Worm (Caenorhabditis elegans) whole organism, L3 larva: ENCODE results near the gene clec-143.

Experiments used
- egl-27 ChIP-seq: sonication (generic microtip); optimal IDR thresholded peaks from 4 replicates; lab custom pipeline; 2017; ENCODE audit warnings: missing biosample characterization, missing genetic modification reagents, missing genetic modification characterization
- elt-1 ChIP-seq: fragments of 150-350 bp; optimal IDR thresholded peaks from 2 replicates; lab custom pipeline; 2014; ENCODE audit warnings: missing biosample characterization, missing genetic modification characterization
- fkh-10 ChIP-seq: sonication (generic microtip); optimal IDR thresholded peaks from 2 replicates; lab custom pipeline; 2017; ENCODE audit warnings: missing biosample characterization, missing genetic modification reagents, missing genetic modification characterization
- fos-1 ChIP-seq: fragments of 150-350 bp; optimal IDR thresholded peaks from 2 replicates; lab custom pipeline; 2014; ENCODE audit warnings: missing biosample characterization, missing genetic modification characterization
- jun-1 ChIP-seq: fragments of 150-350 bp; optimal IDR thresholded peaks from 2 replicates; lab custom pipeline; 2014; ENCODE audit warnings: missing biosample characterization, missing genetic modification reagents, missing genetic modification characterization
- lin-15B ChIP-seq: fragments of 150-350 bp; optimal IDR thresholded peaks from 2 replicates; lab custom pipeline; 2014; ENCODE audit warnings: missing biosample characterization, missing genetic modification characterization
- lin-39 ChIP-seq: fragments of 150-350 bp; optimal IDR thresholded peaks from 2 replicates; lab custom pipeline; 2018; ENCODE audit warnings: missing biosample characterization, missing genetic modification reagents, missing genetic modification characterization
- nhr-12 ChIP-seq: fragments of 150-350 bp; optimal IDR thresholded peaks from 2 replicates; lab custom pipeline; 2014; ENCODE audit warnings: missing biosample characterization, missing genetic modification characterization
- nhr-237 ChIP-seq: fragments of 150-350 bp; optimal IDR thresholded peaks from 2 replicates; lab custom pipeline; 2014; ENCODE audit warnings: missing biosample characterization, missing genetic modification characterization
- nhr-67 ChIP-seq: fragments of 150-350 bp; optimal IDR thresholded peaks from 2 replicates; lab custom pipeline; 2014; ENCODE audit warnings: missing biosample characterization, missing genetic modification characterization
- nhr-77 ChIP-seq: fragments of 150-350 bp; optimal IDR thresholded peaks from 2 replicates; lab custom pipeline; 2014; ENCODE audit warnings: missing biosample characterization, missing genetic modification characterization
- sea-2 ChIP-seq: fragments of 150-350 bp; sonication (generic microtip); optimal IDR thresholded peaks from 4 replicates; lab custom pipeline; 2014; ENCODE audit warnings: missing biosample characterization, missing genetic modification reagents, missing genetic modification characterization
- tbx-2 ChIP-seq: sonication (generic microtip); optimal IDR thresholded peaks from 2 replicates; lab custom pipeline; 2016; ENCODE audit warnings: mild to moderate bottlenecking, missing genetic modification characterization, missing compliant biosample characterization
- unc-62 ChIP-seq: fragments of 150-350 bp; sonication (generic microtip); optimal IDR thresholded peaks from 4 replicates; lab custom pipeline; 2014; ENCODE audit warnings: missing biosample characterization, missing genetic modification reagents, missing genetic modification characterization

- TF ChIP-seq jun-1 (no peak), nhr-12 (tag; lab: Kevin White, UChicago) (no peak), fos-1 (tag; lab: Kevin White, UChicago) (no peak), lin-39 (tag; lab: Kevin White, UChicago) (no peak), sea-2 (no peak), nhr-77 (tag; lab: Kevin White, UChicago) (no peak), tbx-2 (tag; lab: Kevin White, UChicago) (no peak), egl-27 (tag; lab: Kevin White, UChicago) (no peak), nhr-67 (tag; lab: Kevin White, UChicago) (no peak), nhr-237 (tag; lab: Kevin White, UChicago) (no peak), unc-62 (GFP tag; lab: Kevin White, UChicago) (no peak), elt-1 (tag; lab: Kevin White, UChicago) (no peak), fkh-10 (GFP tag; lab: Kevin White, UChicago) (no peak), lin-15B (tag; lab: Kevin White, UChicago) (no peak)
These were observed 35.9 kb upstream of the clec-143 start for ce11 chrII:10505949-10506348.
